Fruit fly (Drosophila melanogaster) whole organism, adult: ENCODE data around the gene CG12219.

Experiments
- Clk ChIP-seq: fragments of 200-800 bp; sonication (Bioruptor generic); optimal IDR thresholded peaks from 2 replicates; lab custom pipeline; 2017; ENCODE audit warnings: missing biosample characterization, missing genetic modification characterization
- Crg-1 ChIP-seq: fragments of 200-800 bp; sonication (Bioruptor generic); optimal IDR thresholded peaks from 2 replicates; lab custom pipeline; 2016; ENCODE audit warnings: missing biosample characterization, missing genetic modification characterization
- Mnt ChIP-seq: fragments of 200-800 bp; sonication (Bioruptor generic); optimal IDR thresholded peaks from 2 replicates; lab custom pipeline; 2016; ENCODE audit warnings: missing biosample characterization, mild to moderate bottlenecking, missing genetic modification characterization
- ovo ChIP-seq: fragments of 200-800 bp; sonication (Bioruptor generic); optimal IDR thresholded peaks from 2 replicates; lab custom pipeline; 2016; ENCODE audit warnings: missing biosample characterization, missing genetic modification characterization

- TF ChIP-seq Crg-1 (GFP tag; lab: Kevin White, UChicago) (no peak), ovo (GFP tag; lab: Kevin White, UChicago) (no peak), Mnt (GFP tag; lab: Kevin White, UChicago) (no peak), Clk (GFP tag; lab: Kevin White, UChicago) (no peak)
These were observed 37.9 kb upstream of the CG12219 start for dm6 chrX:6338738-6339614.
